Fruit fly (Drosophila melanogaster) whole organism, embryonic: Measurements from ENCODE around the gene CG43658.

Experiments used
- Atf6 ChIP-seq: fragments of 200-800 bp; sonication (Bioruptor generic); IDR thresholded peaks from 2 replicates; pipeline ENCODE4 v1.3.6; 2022; ENCODE audit warnings: missing biosample characterization, missing genetic modification characterization
- Bgb ChIP-seq: fragments of 200-800 bp; sonication (Bioruptor generic); IDR thresholded peaks from 2 replicates; pipeline ENCODE4 v1.3.6; 2022; ENCODE audit warnings: missing biosample characterization, missing genetic modification characterization; ENCODE audit not compliant: partially characterized antibody
- CG10147 ChIP-seq: fragments of 200-800 bp; sonication (Bioruptor generic); optimal IDR thresholded peaks from 2 replicates; lab custom pipeline; 2019; ENCODE audit warnings: missing biosample characterization, mild to moderate bottlenecking, missing genetic modification characterization, moderate library complexity
- CG10274 ChIP-seq: fragments of 200-800 bp; sonication (Bioruptor generic); optimal IDR thresholded peaks from 3 replicates; lab custom pipeline; 2017; ENCODE audit warnings: missing biosample characterization, mild to moderate bottlenecking, missing genetic modification characterization
- CG10431 ChIP-seq: fragments of 200-800 bp; sonication (Bioruptor generic); optimal IDR thresholded peaks from 3 replicates; lab custom pipeline; 2018; ENCODE audit warnings: missing biosample characterization, mild to moderate bottlenecking, missing genetic modification characterization
- CG10543 ChIP-seq: fragments of 200-800 bp; sonication (Bioruptor generic); optimal IDR thresholded peaks from 3 replicates; lab custom pipeline; 2017; ENCODE audit warnings: missing biosample characterization, mild to moderate bottlenecking, missing genetic modification characterization, moderate library complexity
- CG10959 ChIP-seq: fragments of 200-800 bp; sonication (Bioruptor generic); IDR thresholded peaks from 2 replicates; pipeline ENCODE4 v1.3.6; 2022; ENCODE audit warnings: missing biosample characterization, missing genetic modification characterization
- CG11093 ChIP-seq: fragments of 200-800 bp; sonication (Bioruptor generic); IDR thresholded peaks from 3 replicates; pipeline ENCODE4 v1.3.6; 2022; ENCODE audit warnings: missing biosample characterization, missing genetic modification characterization
- CG11398 ChIP-seq: fragments of 200-800 bp; sonication (Bioruptor generic); optimal IDR thresholded peaks from 2 replicates; lab custom pipeline; 2016; ENCODE audit warnings: missing biosample characterization, missing genetic modification characterization
- CG16813 ChIP-seq: fragments of 200-800 bp; sonication (Bioruptor generic); IDR thresholded peaks from 3 replicates; pipeline ENCODE4 v1.3.6; 2022; ENCODE audit warnings: missing biosample characterization, missing genetic modification characterization; ENCODE audit not compliant: partially characterized antibody
- CG1792 ChIP-seq: fragments of 200-800 bp; sonication (Bioruptor generic); optimal IDR thresholded peaks from 2 replicates; lab custom pipeline; 2016; ENCODE audit warnings: missing biosample characterization, missing genetic modification characterization
- CG2712 ChIP-seq: fragments of 200-800 bp; optimal IDR thresholded peaks from 3 replicates; lab custom pipeline; 2019; ENCODE audit warnings: missing biosample characterization, mild to moderate bottlenecking, missing genetic modification characterization, moderate library complexity
- CG30431 ChIP-seq: fragments of 200-800 bp; sonication (Bioruptor generic); optimal IDR thresholded peaks from 2 replicates; lab custom pipeline; 2017; ENCODE audit warnings: missing biosample characterization, missing genetic modification characterization
- CG3163 ChIP-seq: fragments of 200-800 bp; sonication (Bioruptor generic); optimal IDR thresholded peaks from 3 replicates; lab custom pipeline; 2016; ENCODE audit warnings: missing biosample characterization, missing genetic modification characterization
- CG32767 ChIP-seq: fragments of 200-800 bp; sonication (Bioruptor generic); IDR thresholded peaks from 2 replicates; pipeline ENCODE4 v1.3.6; 2022; ENCODE audit warnings: missing biosample characterization, missing genetic modification characterization
- CG3726 ChIP-seq: fragments of 200-800 bp; sonication (Bioruptor generic); IDR thresholded peaks from 3 replicates; pipeline ENCODE4, ENCODE4 v1.3.6; 2022; ENCODE audit warnings: missing biosample characterization, missing genetic modification characterization
- CG3838 ChIP-seq: fragments of 200-800 bp; sonication (Bioruptor generic); optimal IDR thresholded peaks from 3 replicates; lab custom pipeline; 2016; ENCODE audit warnings: missing biosample characterization, missing genetic modification characterization
- CG42726 ChIP-seq: fragments of 200-800 bp; sonication (Bioruptor generic); IDR thresholded peaks from 2 replicates; pipeline ENCODE4 v1.3.6; 2022; ENCODE audit warnings: missing biosample characterization, missing genetic modification characterization; ENCODE audit not compliant: partially characterized antibody
- CG4424 ChIP-seq: fragments of 200-800 bp; sonication (Bioruptor generic); optimal IDR thresholded peaks from 3 replicates; lab custom pipeline; 2016; ENCODE audit warnings: missing biosample characterization, missing genetic modification characterization
- CG5953 ChIP-seq: fragments of 200-800 bp; sonication (Bioruptor generic); IDR thresholded peaks from 2 replicates; pipeline ENCODE4 v1.3.6; 2022; ENCODE audit warnings: missing biosample characterization, missing genetic modification characterization
- CG8478 ChIP-seq: fragments of >200 bp; optimal IDR thresholded peaks from 2 replicates; lab custom pipeline; 2018
- CG8765 ChIP-seq: fragments of 200-800 bp; sonication (Bioruptor generic); IDR thresholded peaks from 2 replicates; pipeline ENCODE4 v1.3.6; 2022; ENCODE audit warnings: missing biosample characterization, missing genetic modification characterization
- CG9215 ChIP-seq: fragments of 200-800 bp; sonication (Bioruptor generic); IDR thresholded peaks from 2 replicates; pipeline ENCODE4 v1.3.6; 2022; ENCODE audit warnings: missing biosample characterization, missing genetic modification characterization
- Chrac-16 ChIP-seq: fragments of 200-800 bp; sonication (Bioruptor generic); optimal IDR thresholded peaks from 3 replicates; lab custom pipeline; 2016; ENCODE audit warnings: missing biosample characterization, missing genetic modification characterization
- D19B ChIP-seq: fragments of 200-800 bp; sonication (Bioruptor generic); optimal IDR thresholded peaks from 2 replicates; lab custom pipeline; 2017; ENCODE audit warnings: missing biosample characterization, mild to moderate bottlenecking, missing genetic modification characterization
- E2f1 ChIP-seq: fragments of 200-800 bp; sonication (Bioruptor generic); IDR thresholded peaks from 2 replicates; pipeline ENCODE4 v1.3.6; 2022; ENCODE audit warnings: missing biosample characterization, missing genetic modification characterization
- Hr3 ChIP-seq: fragments of 200-800 bp; sonication (Bioruptor generic); optimal IDR thresholded peaks from 3 replicates; lab custom pipeline; 2016; ENCODE audit warnings: missing biosample characterization, missing genetic modification characterization
- Hr78 ChIP-seq, 2 experiments: fragments of 200-800 bp in 1 of 2; fragments of >200 bp in 1 of 2; sonication (Bioruptor generic) in 1 of 2; optimal IDR thresholded peaks; 2 replicates each; lab custom pipeline; 2017 to 2019; ENCODE audit warnings: missing biosample characterization in 2 of 2, missing genetic modification characterization in 2 of 2, mild to moderate bottlenecking in 1 of 2, moderate library complexity in 1 of 2
- MESR4 ChIP-seq: fragments of 200-800 bp; sonication (Bioruptor generic); optimal IDR thresholded peaks from 2 replicates; lab custom pipeline; 2018; ENCODE audit warnings: missing biosample characterization, mild to moderate bottlenecking, missing genetic modification characterization, moderate library complexity
- Med ChIP-seq: fragments of 200-800 bp; sonication (Bioruptor generic); peaks from one replicate; lab custom pipeline; 2016; ENCODE audit warnings: missing biosample characterization, missing genetic modification characterization, mild to moderate bottlenecking, inconsistent platforms, moderate library complexity
- NfI ChIP-seq: fragments of 200-800 bp; sonication (Bioruptor generic); optimal IDR thresholded peaks from 3 replicates; lab custom pipeline; 2018; ENCODE audit warnings: missing biosample characterization, mild to moderate bottlenecking, missing genetic modification characterization, moderate library complexity
- Side ChIP-seq: fragments of 200-800 bp; sonication (Bioruptor generic); optimal IDR thresholded peaks from 2 replicates; lab custom pipeline; 2016; ENCODE audit warnings: missing biosample characterization, missing genetic modification characterization
- chinmo ChIP-seq: fragments of 200-800 bp; sonication (Bioruptor generic); IDR thresholded peaks from 4 replicates; pipeline ENCODE4 v1.3.6; 2022; ENCODE audit warnings: missing biosample characterization, missing genetic modification characterization; ENCODE audit not compliant: partially characterized antibody
- cwo ChIP-seq: fragments of 200-800 bp; sonication (Bioruptor generic); optimal IDR thresholded peaks from 3 replicates; lab custom pipeline; 2017; ENCODE audit warnings: missing biosample characterization, missing genetic modification characterization, mild to moderate bottlenecking, moderate library complexity, missing genetic modification reagents
- dm ChIP-seq: fragments of 200-800 bp; sonication (Bioruptor generic); optimal IDR thresholded peaks from 3 replicates; lab custom pipeline; 2016; ENCODE audit warnings: missing biosample characterization, missing genetic modification characterization
- emc ChIP-seq: fragments of 200-800 bp; sonication (Bioruptor generic); optimal IDR thresholded peaks from 2 replicates; lab custom pipeline; 2016; ENCODE audit warnings: missing biosample characterization, missing genetic modification characterization
- esg ChIP-seq: fragments of 200-800 bp; sonication (Bioruptor generic); conservative IDR thresholded peaks from 2 replicates; pipeline ENCODE4 v1.3.6; 2022; ENCODE audit warnings: missing biosample characterization, missing genetic modification characterization
- eyg ChIP-seq: fragments of 200-800 bp; sonication (Bioruptor generic); optimal IDR thresholded peaks from 3 replicates; lab custom pipeline; 2016; ENCODE audit warnings: missing biosample characterization, missing genetic modification characterization
- fru ChIP-seq: fragments of >200 bp; optimal IDR thresholded peaks from 2 replicates; lab custom pipeline; 2017
- grn ChIP-seq: fragments of 200-800 bp; sonication (Bioruptor generic); optimal IDR thresholded peaks from 3 replicates; lab custom pipeline; 2017; ENCODE audit warnings: missing biosample characterization, missing genetic modification characterization
- gt ChIP-seq: fragments of 200-800 bp; sonication (Bioruptor generic); IDR thresholded peaks from 2 replicates; pipeline ENCODE4 v1.3.6; 2022; ENCODE audit warnings: missing biosample characterization, missing genetic modification characterization
- hb ChIP-seq: fragments of 200-800 bp; sonication (Bioruptor generic); IDR thresholded peaks from 3 replicates; pipeline ENCODE4 v1.3.6; 2022; ENCODE audit warnings: missing biosample characterization, missing genetic modification characterization; ENCODE audit not compliant: partially characterized antibody
- kah ChIP-seq: fragments of 200-800 bp; sonication (Bioruptor generic); optimal IDR thresholded peaks from 2 replicates; lab custom pipeline; 2018; ENCODE audit warnings: missing biosample characterization, mild to moderate bottlenecking, missing genetic modification characterization
- lola ChIP-seq, 3 experiments: fragments of >200 bp in 2 of 3; fragments of 200-800 bp in 1 of 3; sonication (Bioruptor generic) in 1 of 3; optimal IDR thresholded peaks; 2 replicates each; lab custom pipeline; 2017 to 2019; ENCODE audit warnings: missing biosample characterization in 3 of 3, missing genetic modification characterization in 3 of 3, mild to moderate bottlenecking in 1 of 3, moderate library complexity in 1 of 3
- peb ChIP-seq: fragments of 200-800 bp; sonication (Bioruptor generic); IDR thresholded peaks from 2 replicates; pipeline ENCODE4 v1.3.6; 2022; ENCODE audit warnings: missing biosample characterization, missing genetic modification characterization
- psq ChIP-seq: fragments of 200-800 bp; sonication (Bioruptor generic); optimal IDR thresholded peaks from 2 replicates; lab custom pipeline; 2017; ENCODE audit warnings: missing biosample characterization, missing genetic modification characterization
- pzg ChIP-seq: fragments of 200-800 bp; sonication (Bioruptor generic); optimal IDR thresholded peaks from 3 replicates; lab custom pipeline; 2018; ENCODE audit warnings: missing biosample characterization, mild to moderate bottlenecking, missing genetic modification characterization, moderate library complexity
- ranshi ChIP-seq: fragments of 200-800 bp; sonication (Bioruptor generic); IDR thresholded peaks from 2 replicates; pipeline ENCODE4 v1.3.6; 2022; ENCODE audit warnings: missing biosample characterization, missing genetic modification characterization
- seq ChIP-seq: fragments of 200-800 bp; sonication (Bioruptor generic); IDR thresholded peaks from 2 replicates; pipeline ENCODE4 v1.3.6; 2022; ENCODE audit warnings: missing biosample characterization, missing genetic modification characterization
- stwl ChIP-seq: fragments of 200-800 bp; sonication (Bioruptor generic); optimal IDR thresholded peaks from 3 replicates; lab custom pipeline; 2018; ENCODE audit warnings: missing biosample characterization, mild to moderate bottlenecking, missing genetic modification characterization, moderate library complexity
- vnd ChIP-seq: fragments of 200-800 bp; sonication (Bioruptor generic); IDR thresholded peaks from 3 replicates; pipeline ENCODE4 v1.3.6; 2022; ENCODE audit warnings: missing biosample characterization, missing genetic modification characterization; ENCODE audit not compliant: partially characterized antibody
- zf30C ChIP-seq: fragments of 200-800 bp; sonication (Bioruptor generic); optimal IDR thresholded peaks from 3 replicates; lab custom pipeline; 2018; ENCODE audit warnings: missing biosample characterization, mild to moderate bottlenecking, missing genetic modification characterization

The CG43658 gene

dm6 chrX:17578124-17578523 lies 17.1 kb upstream of the CG43658 start (continued):
- TF ChIP-seq CG11093 (GFP tag; lab: Robert Waterston, UW) (no peak), D19B (GFP tag; lab: Kevin White, UChicago) (peak; percentile 89), CG32767 (GFP tag; lab: Robert Waterston, UW) (no peak), vnd (no peak), CG16813 (no peak), CG2712 (tag; lab: Kevin White, UChicago) (peak; percentile 32), CG10959 (GFP tag; lab: Robert Waterston, UW) (no peak), emc (GFP tag; lab: Kevin White, UChicago) (no peak), esg (GFP tag; lab: Robert Waterston, UW) (no peak), CG5953 (no peak), CG10431 (GFP tag; lab: Kevin White, UChicago) (no peak), Side (GFP tag; lab: Kevin White, UChicago) (no peak), stwl (tag; lab: Kevin White, UChicago) (no peak), CG8765 (GFP tag; lab: Robert Waterston, UW) (no peak), Atf6 (GFP tag; lab: Robert Waterston, UW) (peak; percentile 33; the same call in 1 of the 2 replicates), Hr3 (GFP tag; lab: Kevin White, UChicago) (peak; percentile 12), E2f1 (GFP tag; lab: Robert Waterston, UW) (0 out of 2 replicates have a peak, but pooled peaks have one; percentile 27), CG1792 (GFP tag; lab: Kevin White, UChicago) (peak; percentile 20), CG4424 (GFP tag; lab: Kevin White, UChicago) (peak; percentile 9), CG10274 (GFP tag; lab: Kevin White, UChicago) (no peak), Med (GFP tag; lab: Kevin White, UChicago) (peak; percentile 85), Bgb (GFP tag; lab: Robert Waterston, UW) (no peak), hb (GFP tag; lab: Robert Waterston, UW) (no peak), cwo (no peak), CG3726 (GFP tag; lab: Robert Waterston, UW) (no peak), eyg (GFP tag; lab: Kevin White, UChicago) (no peak), Chrac-16 (GFP tag; lab: Kevin White, UChicago) (no peak), kah (GFP tag; lab: Kevin White, UChicago) (no peak), CG10543 (GFP tag; lab: Kevin White, UChicago) (no peak), psq (GFP tag; lab: Kevin White, UChicago) (no peak), seq (GFP tag; lab: Robert Waterston, UW) (no peak), chinmo (GFP tag; lab: Robert Waterston, UW) (no peak), CG11398 (no peak), peb (GFP tag; lab: Robert Waterston, UW) (no peak), MESR4 (GFP tag; lab: Kevin White, UChicago) (no peak), gt (GFP tag; lab: Robert Waterston, UW) (no peak), pzg (GFP tag; lab: Kevin White, UChicago) (no peak), NfI (GFP tag; lab: Kevin White, UChicago) (peak; percentile 17), CG30431 (GFP tag; lab: Kevin White, UChicago) (no peak), CG42726 (GFP tag; lab: Robert Waterston, UW) (no peak), CG8478 (lab: Kevin White, UChicago) (no peak), ranshi (no peak), CG3163 (GFP tag; lab: Kevin White, UChicago) (peak; percentile 6), zf30C (GFP tag; lab: Kevin White, UChicago) (no peak), CG9215 (no peak), grn (GFP tag; lab: Kevin White, UChicago) (no peak), CG3838 (GFP tag; lab: Kevin White, UChicago) (no peak), dm (GFP tag; lab: Kevin White, UChicago) (no peak), fru (lab: Kevin White, UChicago) (no peak), lola (GFP tag; optimal IDR thresholded peaks at IDR 0.05; lab: Kevin White, UChicago) (peak in 1 of 3 experiments; percentile 41), Hr78 (GFP tag; optimal IDR thresholded peaks at IDR 0.05; lab: Kevin White, UChicago) (no peak), CG10147 (no peak)
